Fruit fly (Drosophila melanogaster) whole organism, prepupa: ENCODE data around the gene CG9577.

Experiments
- CG10631 ChIP-seq: fragments of 200-800 bp; sonication (Bioruptor generic); optimal IDR thresholded peaks from 2 replicates; lab custom pipeline; 2016; ENCODE audit warnings: missing biosample characterization, missing genetic modification characterization
- CG8119 ChIP-seq: fragments of 200-800 bp; sonication (Bioruptor generic); IDR thresholded peaks from 3 replicates; pipeline ENCODE4 v1.3.6; 2022; ENCODE audit warnings: missing biosample characterization, missing genetic modification characterization
- Met ChIP-seq: fragments of 200-800 bp; sonication (Bioruptor generic); optimal IDR thresholded peaks from 3 replicates; lab custom pipeline; 2016; ENCODE audit warnings: missing biosample characterization, missing genetic modification characterization
- ss ChIP-seq, 2 experiments: fragments of 200-800 bp; sonication (Bioruptor generic); optimal IDR thresholded peaks; 2 replicates in 1 of 2; 3 replicates in 1 of 2; lab custom pipeline; 2017 to 2018; ENCODE audit warnings: mild to moderate bottlenecking in 2 of 2, missing biosample characterization in 2 of 2, missing genetic modification characterization in 2 of 2, moderate library complexity in 1 of 2
- vri ChIP-seq: fragments of 200-800 bp; sonication (Bioruptor generic); optimal IDR thresholded peaks from 3 replicates; lab custom pipeline; 2016; ENCODE audit warnings: missing biosample characterization, mild to moderate bottlenecking, missing genetic modification characterization

- TF ChIP-seq CG8119 (GFP tag; lab: Robert Waterston, UW) = peak; percentile 79
- TF ChIP-seq CG10631 (GFP tag; lab: Kevin White, UChicago) = peak; percentile 37
- TF ChIP-seq ss (GFP tag; optimal IDR thresholded peaks at IDR 0.05; lab: Kevin White, UChicago) = no peak
- TF ChIP-seq Met (GFP tag; lab: Kevin White, UChicago) = no peak
- no peak for TF ChIP-seq vri (GFP tag; lab: Kevin White, UChicago)
Observed at dm6 chrX:20130486-20130885, 36.0 kb upstream of the CG9577 start.
